Fruit fly (Drosophila melanogaster) whole organism, embryonic: ENCODE results near the gene spidey.

Source experiments
- Abd-B ChIP-seq: fragments of 200-800 bp; sonication (Bioruptor generic); optimal IDR thresholded peaks from 2 replicates; lab custom pipeline; 2018; ENCODE audit warnings: missing biosample characterization, mild to moderate bottlenecking, missing genetic modification characterization, moderate library complexity
- Ada2b ChIP-seq: fragments of 200-800 bp; sonication (Bioruptor generic); IDR thresholded peaks from 2 replicates; pipeline ENCODE4 v1.3.6; 2022; ENCODE audit warnings: missing biosample characterization, missing genetic modification characterization
- BEAF-32 ChIP-seq: fragments of 200-800 bp; sonication (Bioruptor generic); optimal IDR thresholded peaks from 3 replicates; lab custom pipeline; 2017; ENCODE audit warnings: missing biosample characterization, missing genetic modification characterization, mild to moderate bottlenecking, moderate library complexity, missing genetic modification reagents
- C15 ChIP-seq: fragments of 200-800 bp; sonication (Bioruptor generic); IDR thresholded peaks from 3 replicates; pipeline ENCODE4 v1.3.6; 2022; ENCODE audit warnings: missing biosample characterization, missing genetic modification characterization
- CG11560 ChIP-seq: fragments of 200-800 bp; sonication (Bioruptor generic); IDR thresholded peaks from 3 replicates; pipeline ENCODE4 v1.3.6; 2022; ENCODE audit warnings: missing biosample characterization, missing genetic modification characterization
- CG12071 ChIP-seq: fragments of 200-800 bp; sonication (Bioruptor generic); optimal IDR thresholded peaks from 3 replicates; lab custom pipeline; 2018; ENCODE audit warnings: missing biosample characterization, mild to moderate bottlenecking, missing genetic modification characterization
- CG12104 ChIP-seq: fragments of 200-800 bp; sonication (Bioruptor generic); optimal IDR thresholded peaks from 3 replicates; lab custom pipeline; 2016; ENCODE audit warnings: missing biosample characterization, missing genetic modification characterization
- CG13775 ChIP-seq: fragments of 200-800 bp; sonication (Bioruptor generic); optimal IDR thresholded peaks from 3 replicates; lab custom pipeline; 2017; ENCODE audit warnings: missing biosample characterization, mild to moderate bottlenecking, missing genetic modification characterization
- CG15479 ChIP-seq: fragments of 200-800 bp; sonication (Bioruptor generic); optimal IDR thresholded peaks from 3 replicates; lab custom pipeline; 2019; ENCODE audit warnings: missing biosample characterization, mild to moderate bottlenecking, missing genetic modification characterization, moderate library complexity
- CG31388 ChIP-seq: fragments of 200-800 bp; sonication (Bioruptor generic); optimal IDR thresholded peaks from 2 replicates; lab custom pipeline; 2016; ENCODE audit warnings: missing biosample characterization, missing genetic modification characterization
- CG31441 ChIP-seq: fragments of 200-800 bp; sonication (Bioruptor generic); IDR thresholded peaks from 2 replicates; pipeline ENCODE4 v1.3.6; 2022; ENCODE audit warnings: missing biosample characterization, missing genetic modification characterization
- CG34422 ChIP-seq: fragments of 200-800 bp; sonication (Bioruptor generic); IDR thresholded peaks from 3 replicates; pipeline ENCODE4 v1.3.6; 2022; ENCODE audit warnings: missing biosample characterization, missing genetic modification characterization
- CG5180 ChIP-seq: fragments of 200-800 bp; sonication (Bioruptor generic); optimal IDR thresholded peaks from 3 replicates; lab custom pipeline; 2017; ENCODE audit warnings: missing biosample characterization, missing genetic modification characterization, mild to moderate bottlenecking, moderate library complexity, missing genetic modification reagents
- CG6254 ChIP-seq: fragments of 200-800 bp; sonication (Bioruptor generic); optimal IDR thresholded peaks from 3 replicates; lab custom pipeline; 2017; ENCODE audit warnings: mild to moderate bottlenecking, missing biosample characterization, missing genetic modification reagents, missing genetic modification characterization
- CG6683 ChIP-seq: fragments of 200-800 bp; sonication (Bioruptor generic); optimal IDR thresholded peaks from 2 replicates; lab custom pipeline; 2017; ENCODE audit warnings: missing biosample characterization, mild to moderate bottlenecking, missing genetic modification characterization, missing genetic modification reagents
- CG8359 ChIP-seq: fragments of 200-800 bp; sonication (Bioruptor generic); optimal IDR thresholded peaks from 2 replicates; lab custom pipeline; 2017; ENCODE audit warnings: missing biosample characterization, mild to moderate bottlenecking, missing genetic modification characterization, borderline replicate concordance
- CG9215 ChIP-seq: fragments of 200-800 bp; sonication (Bioruptor generic); IDR thresholded peaks from 2 replicates; pipeline ENCODE4 v1.3.6; 2022; ENCODE audit warnings: missing biosample characterization, missing genetic modification characterization
- CG9437 ChIP-seq: fragments of 200-800 bp; sonication (Bioruptor generic); optimal IDR thresholded peaks from 2 replicates; lab custom pipeline; 2018; ENCODE audit warnings: missing biosample characterization, mild to moderate bottlenecking, missing genetic modification characterization
- Camta ChIP-seq: fragments of 200-800 bp; sonication (Bioruptor generic); optimal IDR thresholded peaks from 2 replicates; lab custom pipeline; 2016; ENCODE audit warnings: missing biosample characterization, missing genetic modification characterization
- Dref ChIP-seq: fragments of 200-800 bp; sonication (Bioruptor generic); IDR thresholded peaks from 2 replicates; pipeline ENCODE4 v1.3.6; 2022; ENCODE audit warnings: missing biosample characterization, missing genetic modification characterization
- Drgx ChIP-seq: fragments of 200-800 bp; sonication (Bioruptor generic); IDR thresholded peaks from 2 replicates; pipeline ENCODE4 v1.3.6; 2022; ENCODE audit warnings: missing biosample characterization, missing genetic modification characterization
- Elba2 ChIP-seq: fragments of 200-800 bp; sonication (Bioruptor generic); optimal IDR thresholded peaks from 3 replicates; lab custom pipeline; 2016; ENCODE audit warnings: missing biosample characterization, missing genetic modification characterization
- Hand ChIP-seq: fragments of 200-800 bp; sonication (Bioruptor generic); optimal IDR thresholded peaks from 2 replicates; lab custom pipeline; 2017; ENCODE audit warnings: mild to moderate bottlenecking, missing biosample characterization, missing genetic modification reagents, missing genetic modification characterization
- Hmx ChIP-seq: fragments of 200-800 bp; sonication (Bioruptor generic); optimal IDR thresholded peaks from 2 replicates; lab custom pipeline; 2016; ENCODE audit warnings: missing biosample characterization, missing genetic modification characterization
- Lhr ChIP-seq: fragments of 200-800 bp; sonication (Bioruptor generic); optimal IDR thresholded peaks from 3 replicates; lab custom pipeline; 2017; ENCODE audit warnings: mild to moderate bottlenecking, missing biosample characterization, missing genetic modification reagents, missing genetic modification characterization
- Mes4 ChIP-seq: fragments of 200-800 bp; sonication (Bioruptor generic); optimal IDR thresholded peaks from 2 replicates; lab custom pipeline; 2016; ENCODE audit warnings: missing biosample characterization, missing genetic modification characterization
- Mrtf ChIP-seq: fragments of 200-800 bp; sonication (Bioruptor generic); IDR thresholded peaks from 3 replicates; pipeline ENCODE4 v1.3.6; 2022; ENCODE audit warnings: missing biosample characterization, missing genetic modification characterization
- NFAT ChIP-seq: fragments of 200-800 bp; sonication (Bioruptor generic); IDR thresholded peaks from 2 replicates; pipeline ENCODE4 v1.3.6; 2022; ENCODE audit warnings: missing biosample characterization, missing genetic modification characterization
- Six4 ChIP-seq: fragments of 200-800 bp; sonication (Bioruptor generic); optimal IDR thresholded peaks from 2 replicates; lab custom pipeline; 2016; ENCODE audit warnings: missing biosample characterization, missing genetic modification characterization
- ara ChIP-seq: fragments of 200-800 bp; sonication (Bioruptor generic); IDR thresholded peaks from 2 replicates; pipeline ENCODE4 v1.3.6; 2022; ENCODE audit warnings: missing biosample characterization, missing genetic modification characterization
- chn ChIP-seq: fragments of 200-800 bp; sonication (Bioruptor generic); optimal IDR thresholded peaks from 2 replicates; lab custom pipeline; 2016; ENCODE audit warnings: missing biosample characterization, missing genetic modification characterization
- crp ChIP-seq, 2 experiments: fragments of 200-800 bp; sonication (Bioruptor generic); optimal IDR thresholded peaks; 2 replicates in 1 of 2; 3 replicates in 1 of 2; lab custom pipeline; 2017; ENCODE audit warnings: missing biosample characterization in 2 of 2, missing genetic modification characterization in 2 of 2, mild to moderate bottlenecking in 1 of 2, moderate library complexity in 1 of 2
- fru ChIP-seq: fragments of >200 bp; optimal IDR thresholded peaks from 2 replicates; lab custom pipeline; 2017
- h ChIP-seq: fragments of >200 bp; optimal IDR thresholded peaks from 2 replicates; lab custom pipeline; 2017
- ham ChIP-seq: fragments of 200-800 bp; sonication (Bioruptor generic); IDR thresholded peaks from 2 replicates; pipeline ENCODE4 v1.3.6; 2022; ENCODE audit warnings: missing biosample characterization, missing genetic modification characterization
- kay ChIP-seq: fragments of 200-800 bp; sonication (Bioruptor generic); optimal IDR thresholded peaks from 2 replicates; lab custom pipeline; 2016; ENCODE audit warnings: missing biosample characterization, missing genetic modification characterization
- klu ChIP-seq: fragments of 200-800 bp; sonication (Bioruptor generic); IDR thresholded peaks from 2 replicates; pipeline ENCODE4 v1.3.6; 2022; ENCODE audit warnings: missing biosample characterization, missing genetic modification characterization
- lbe ChIP-seq: fragments of 200-800 bp; sonication (Bioruptor generic); optimal IDR thresholded peaks from 2 replicates; lab custom pipeline; 2016; ENCODE audit warnings: missing biosample characterization, mild to moderate bottlenecking, missing genetic modification characterization
- pnt ChIP-seq: fragments of 200-800 bp; sonication (Bioruptor generic); optimal IDR thresholded peaks from 3 replicates; lab custom pipeline; 2016; ENCODE audit warnings: missing biosample characterization, missing genetic modification characterization
- rib ChIP-seq: fragments of 200-800 bp; sonication (Bioruptor generic); IDR thresholded peaks from 2 replicates; pipeline ENCODE4 v1.3.6; 2022; ENCODE audit warnings: missing biosample characterization, missing genetic modification characterization
- sd ChIP-seq: fragments of 200-800 bp; sonication (Bioruptor generic); optimal IDR thresholded peaks from 3 replicates; lab custom pipeline; 2018; ENCODE audit warnings: missing biosample characterization, mild to moderate bottlenecking, missing genetic modification characterization, moderate library complexity
- sens ChIP-seq: fragments of 200-800 bp; sonication (Bioruptor generic); peaks from one replicate; lab custom pipeline; 2016; ENCODE audit warnings: missing biosample characterization, missing genetic modification characterization
- sim ChIP-seq: fragments of 200-800 bp; sonication (Bioruptor generic); IDR thresholded peaks from 2 replicates; pipeline ENCODE4 v1.3.6; 2022; ENCODE audit warnings: missing biosample characterization, missing genetic modification characterization
- sna ChIP-seq: fragments of 200-800 bp; sonication (Bioruptor generic); IDR thresholded peaks from 2 replicates; pipeline ENCODE4 v1.3.6; 2022; ENCODE audit warnings: missing biosample characterization, missing genetic modification characterization; ENCODE audit not compliant: partially characterized antibody
- stc ChIP-seq: fragments of 200-800 bp; sonication (Bioruptor generic); IDR thresholded peaks from 2 replicates; pipeline ENCODE4 v1.3.6; 2022; ENCODE audit warnings: missing biosample characterization, missing genetic modification characterization
- tin ChIP-seq: fragments of 200-800 bp; sonication (Bioruptor generic); optimal IDR thresholded peaks from 3 replicates; lab custom pipeline; 2016; ENCODE audit warnings: missing biosample characterization, missing genetic modification characterization
- tna ChIP-seq: fragments of 200-800 bp; sonication (Bioruptor generic); IDR thresholded peaks from 2 replicates; pipeline ENCODE4 v1.3.6; 2022; ENCODE audit warnings: missing biosample characterization, missing genetic modification characterization; ENCODE audit not compliant: partially characterized antibody
- tx ChIP-seq: fragments of 200-800 bp; sonication (Bioruptor generic); optimal IDR thresholded peaks from 2 replicates; lab custom pipeline; 2016; ENCODE audit warnings: missing biosample characterization, missing genetic modification characterization
- unc-4 ChIP-seq: fragments of 200-800 bp; sonication (Bioruptor generic); IDR thresholded peaks from 2 replicates; pipeline ENCODE4 v1.3.6; 2022; ENCODE audit warnings: missing biosample characterization, missing genetic modification characterization; ENCODE audit not compliant: partially characterized antibody
- unpg ChIP-seq: fragments of 200-800 bp; sonication (Bioruptor generic); optimal IDR thresholded peaks from 3 replicates; lab custom pipeline; 2018; ENCODE audit warnings: missing biosample characterization, mild to moderate bottlenecking, missing genetic modification characterization, moderate library complexity
- yki ChIP-seq: fragments of >200 bp; optimal IDR thresholded peaks from 3 replicates; lab custom pipeline; 2018

spidey gene

DNA sequence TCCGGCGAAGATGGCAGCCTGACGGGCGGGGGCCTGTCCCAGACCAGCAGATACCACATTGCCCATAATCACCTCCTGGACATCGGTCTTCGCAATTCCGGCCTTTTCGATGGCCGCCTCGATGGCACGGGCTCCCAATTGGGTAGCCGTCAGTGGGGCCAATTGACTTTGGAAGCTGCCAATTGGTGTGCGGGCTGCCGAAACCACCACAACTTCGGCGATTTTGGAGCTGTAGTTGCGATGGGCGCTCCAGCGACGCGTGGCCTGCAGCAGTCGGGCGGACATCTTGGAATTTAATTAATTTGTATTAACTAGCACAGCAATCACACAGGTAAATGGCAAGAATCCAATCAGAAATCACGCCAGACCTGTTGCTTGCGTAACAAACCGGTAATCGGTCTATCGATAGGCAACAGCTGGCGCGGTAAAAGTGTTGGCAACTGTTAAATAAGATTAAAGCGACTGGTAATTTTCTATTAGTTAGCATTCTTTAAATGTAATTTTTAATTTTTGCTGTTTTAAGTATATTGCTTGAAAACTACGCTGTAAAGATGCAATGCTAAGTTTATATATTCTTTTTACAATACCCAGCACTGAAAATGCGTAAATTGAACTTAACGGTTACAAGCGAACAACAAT is 20.2 kb upstream of the spidey start, which contains the start of gene Acat1 (continued):
- peak; percentile 27 for TF ChIP-seq Lhr (GFP tag; lab: Kevin White, UChicago)
- peak; percentile 91 for TF ChIP-seq Elba2
- peak; percentile 11 to 83 for TF ChIP-seq crp (GFP tag; optimal IDR thresholded peaks at IDR 0.05; lab: Kevin White, UChicago)
- 0 out of 2 replicates have a peak, but pooled peaks have one; percentile 29 for TF ChIP-seq sna (GFP tag; lab: Robert Waterston, UW)
- peak; percentile 47 for TF ChIP-seq CG13775 (GFP tag; lab: Kevin White, UChicago)
- no peak for TF ChIP-seq CG15479 (GFP tag; lab: Kevin White, UChicago)
- TF ChIP-seq Ada2b (GFP tag; lab: Robert Waterston, UW), result no peak
- no peak for TF ChIP-seq NFAT (GFP tag; lab: Robert Waterston, UW)
- TF ChIP-seq CG31388, result no peak
- peak; percentile 46 for TF ChIP-seq Hmx (GFP tag; lab: Kevin White, UChicago)
- TF ChIP-seq CG12071, result no peak
- peak; percentile 81 for TF ChIP-seq lbe
- peak; percentile 44 for TF ChIP-seq tx (GFP tag; lab: Kevin White, UChicago)
- no peak for TF ChIP-seq tna (GFP tag; lab: Robert Waterston, UW)
- no peak for TF ChIP-seq sd
- TF ChIP-seq tin (GFP tag; lab: Kevin White, UChicago), result peak; percentile 49
- TF ChIP-seq sens (GFP tag; lab: Kevin White, UChicago), result peak; percentile 96
- peak; percentile 15 for TF ChIP-seq Six4
- 0 out of 3 replicates have a peak, but pooled peaks have one; percentile 10 for TF ChIP-seq CG11560 (tag; lab: Robert Waterston, UW)
- no peak for TF ChIP-seq fru (lab: Kevin White, UChicago)
- peak; percentile 25 for TF ChIP-seq Camta (GFP tag; lab: Kevin White, UChicago)
- no peak for TF ChIP-seq rib
- TF ChIP-seq ara, result peak; percentile 38; the same call in 1 of the 2 replicates
- no peak for TF ChIP-seq CG12104 (GFP tag; lab: Kevin White, UChicago)
- TF ChIP-seq Drgx, result peak; percentile 62
- no peak for TF ChIP-seq C15
- no peak for TF ChIP-seq CG8359
- 0 out of 2 replicates have a peak, but pooled peaks have one; percentile 40 for TF ChIP-seq CG31441 (GFP tag; lab: Robert Waterston, UW)
- peak; percentile 50; the same call in 1 of the 2 replicates for TF ChIP-seq unc-4 (GFP tag; lab: Robert Waterston, UW)
- TF ChIP-seq CG5180 (GFP tag; lab: Kevin White, UChicago), result no peak
- TF ChIP-seq ham (GFP tag; lab: Robert Waterston, UW), result no peak
- TF ChIP-seq CG6683 (GFP tag; lab: Kevin White, UChicago), result no peak
- TF ChIP-seq CG9437, result peak; percentile 47
- TF ChIP-seq h (lab: Kevin White, UChicago), result no peak
- peak; percentile 66 for TF ChIP-seq stc (GFP tag; lab: Robert Waterston, UW)
- peak; percentile 58 for TF ChIP-seq CG34422 (GFP tag; lab: Robert Waterston, UW)
- TF ChIP-seq klu (GFP tag; lab: Robert Waterston, UW), result peak; percentile 32; the same call in 1 of the 2 replicates
- peak; percentile 53 for TF ChIP-seq chn (GFP tag; lab: Kevin White, UChicago)
- TF ChIP-seq BEAF-32 (GFP tag; lab: Kevin White, UChicago), result peak; percentile 57
- 0 out of 2 replicates have a peak, but pooled peaks have one; percentile 13 for TF ChIP-seq CG9215 (GFP tag; lab: Robert Waterston, UW)
- peak; percentile 68 for TF ChIP-seq Dref (GFP tag; lab: Robert Waterston, UW)
- TF ChIP-seq Mrtf (GFP tag; lab: Robert Waterston, UW), result no peak
- TF ChIP-seq unpg, result no peak
- TF ChIP-seq pnt (GFP tag; lab: Kevin White, UChicago), result peak; percentile 1
- TF ChIP-seq Mes4 (GFP tag; lab: Kevin White, UChicago), result no peak
- TF ChIP-seq kay (GFP tag; lab: Kevin White, UChicago), result peak; percentile 39
- peak; percentile 12 for TF ChIP-seq Abd-B (GFP tag; lab: Kevin White, UChicago)
- TF ChIP-seq Hand (GFP tag; lab: Kevin White, UChicago), result no peak
- TF ChIP-seq sim, result no peak
- no peak for TF ChIP-seq CG6254 (GFP tag; lab: Kevin White, UChicago)
- TF ChIP-seq yki (lab: Kevin White, UChicago), result no peak
